Worm (Caenorhabditis elegans) whole organism, early embryonic: ENCODE data around the gene zip-11.

Source experiments
- B0310.2 ChIP-seq: sonication (generic microtip); optimal IDR thresholded peaks from 2 replicates; lab custom pipeline; 2016; ENCODE audit warnings: mild to moderate bottlenecking, missing genetic modification characterization, missing compliant biosample characterization
- F13C5.2 ChIP-seq: sonication (generic microtip); optimal IDR thresholded peaks from 2 replicates; lab custom pipeline; 2017; ENCODE audit warnings: mild to moderate bottlenecking, missing genetic modification characterization, inconsistent platforms, missing compliant biosample characterization
- aly-1 ChIP-seq: sonication (generic microtip); optimal IDR thresholded peaks from 2 replicates; lab custom pipeline; 2016; ENCODE audit warnings: missing genetic modification characterization, missing compliant biosample characterization
- ama-1 ChIP-seq: fragments of 150-350 bp; optimal IDR thresholded peaks from 2 replicates; lab custom pipeline; 2014
- ceh-13 ChIP-seq: fragments of 200-800 bp; sonication (Bioruptor generic); optimal IDR thresholded peaks from 2 replicates; lab custom pipeline; 2018; ENCODE audit warnings: mild to moderate bottlenecking, missing genetic modification characterization, missing compliant biosample characterization
- ceh-36 ChIP-seq: sonication (generic microtip); optimal IDR thresholded peaks from 2 replicates; lab custom pipeline; 2016; ENCODE audit warnings: missing genetic modification characterization, inconsistent platforms, missing compliant biosample characterization
- ets-7 ChIP-seq: sonication (generic microtip); optimal IDR thresholded peaks from 2 replicates; lab custom pipeline; 2016; ENCODE audit warnings: missing genotype, missing genetic modification characterization, missing compliant biosample characterization
- flt-1 ChIP-seq: fragments of 200-800 bp; sonication (Bioruptor generic); IDR thresholded peaks from 2 replicates; pipeline ENCODE4 v1.3.6; 2022; ENCODE audit warnings: missing genetic modification characterization, missing compliant biosample characterization
- hmbx-1 ChIP-seq: sonication (generic microtip); optimal IDR thresholded peaks from 2 replicates; lab custom pipeline; 2016; ENCODE audit warnings: mild to moderate bottlenecking, missing genetic modification characterization, missing compliant biosample characterization
- hmg-4 ChIP-seq: fragments of 200-800 bp; sonication (Bioruptor generic); optimal IDR thresholded peaks from 2 replicates; lab custom pipeline; 2018; ENCODE audit warnings: mild to moderate bottlenecking, missing genetic modification characterization, missing compliant biosample characterization
- hnd-1 ChIP-seq: sonication (generic microtip); optimal IDR thresholded peaks from 2 replicates; lab custom pipeline; 2016; ENCODE audit warnings: missing genetic modification characterization, missing compliant biosample characterization
- pes-1 ChIP-seq: fragments of 200-800 bp; sonication (Bioruptor generic); IDR thresholded peaks from 2 replicates; pipeline ENCODE4 v1.3.6; 2022; ENCODE audit warnings: missing genetic modification reagents, missing genetic modification characterization, missing compliant biosample characterization
- scrt-1 ChIP-seq: fragments of 200-800 bp; sonication (Bioruptor generic); IDR thresholded peaks from 2 replicates; pipeline ENCODE4 v1.3.6; 2022; ENCODE audit warnings: missing genetic modification characterization, missing compliant biosample characterization
- sea-1 ChIP-seq: fragments of 200-800 bp; sonication (Bioruptor generic); conservative IDR thresholded peaks from 2 replicates; pipeline ENCODE4 v1.3.6; 2022; ENCODE audit warnings: missing genetic modification characterization, missing compliant biosample characterization
- tbx-11 ChIP-seq: fragments of 200-800 bp; sonication (Bioruptor generic); IDR thresholded peaks from 2 replicates; pipeline ENCODE4 v1.3.6; 2022; ENCODE audit warnings: missing genetic modification characterization, missing compliant biosample characterization
- tbx-37 ChIP-seq: fragments of 200-800 bp; sonication (Bioruptor generic); conservative IDR thresholded peaks from 2 replicates; pipeline ENCODE4 v1.3.6; 2022; ENCODE audit warnings: missing genetic modification reagents, missing genetic modification characterization, missing compliant biosample characterization
- tra-4 ChIP-seq: sonication (generic microtip); optimal IDR thresholded peaks from 2 replicates; lab custom pipeline; 2017; ENCODE audit warnings: missing genetic modification characterization, missing compliant biosample characterization

zip-11 gene

DNA sequence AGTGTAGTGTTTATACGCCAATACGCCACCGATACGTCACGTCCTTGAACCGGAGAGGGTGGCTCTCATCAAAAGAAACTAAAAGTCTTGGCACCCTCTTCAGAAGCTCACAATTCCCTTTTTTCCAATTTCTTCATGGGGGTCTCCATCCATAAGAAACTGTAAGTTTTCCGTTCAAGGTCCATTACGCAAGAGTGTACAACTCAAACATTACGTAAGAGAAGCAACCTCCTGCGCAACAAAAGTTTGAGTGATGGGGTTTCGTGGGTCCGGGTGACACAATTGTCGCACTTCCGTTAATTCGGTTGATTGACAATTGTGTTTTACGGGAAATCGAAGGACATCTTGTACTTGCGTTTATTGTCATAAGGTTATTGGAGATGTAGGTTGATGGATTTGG lies 32.3 kb upstream of the zip-11 start:
- TF ChIP-seq sea-1 (no peak), pes-1 (GFP tag; lab: Robert Waterston, UW) (peak; percentile 41; the same call in 1 of the 2 replicates), hmbx-1 (no peak), ceh-36 (tag; lab: Kevin White, UChicago) (no peak), tbx-37 (GFP tag; lab: Robert Waterston, UW) (no peak), ets-7 (tag; lab: Kevin White, UChicago) (no peak), hmg-4 (GFP tag; lab: Kevin White, UChicago) (no peak)

DNA sequence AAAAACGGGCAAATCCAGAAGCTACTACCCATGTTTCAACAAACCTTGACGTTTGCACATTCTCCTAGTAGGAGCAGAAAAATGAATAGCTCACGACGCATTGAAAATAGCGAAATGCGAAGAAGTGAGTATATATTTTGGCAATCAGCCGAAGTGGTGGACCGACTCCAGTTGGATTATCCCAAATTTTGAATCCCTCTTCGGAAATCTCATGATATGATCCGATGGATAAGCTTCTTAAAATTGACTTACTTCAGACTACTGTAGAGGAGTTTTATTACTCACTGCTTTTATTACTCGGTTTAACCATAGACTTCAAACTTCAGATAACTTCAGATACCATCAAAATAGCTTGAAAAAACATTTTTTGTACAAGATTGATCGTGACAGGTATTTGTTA lies 21.8 kb upstream of the zip-11 start, which contains the start of gene gcy-23:
TSS of gene gcy-23 (minus strand) at position 101 of the 400 bp plus-strand sequence.
- TF ChIP-seq aly-1 (tag; lab: Kevin White, UChicago) (no peak), pes-1 (GFP tag; lab: Robert Waterston, UW) (no peak), tra-4 (tag; lab: Kevin White, UChicago) (no peak), hmbx-1 (no peak), hmg-4 (GFP tag; lab: Kevin White, UChicago) (no peak), ceh-36 (tag; lab: Kevin White, UChicago) (no peak), scrt-1 (GFP tag; lab: Robert Waterston, UW) (no peak), sea-1 (no peak), ceh-13 (no peak), flt-1 (GFP tag; lab: Robert Waterston, UW) (no peak), tbx-37 (GFP tag; lab: Robert Waterston, UW) (no peak), tbx-11 (GFP tag; lab: Robert Waterston, UW) (no peak)

- no peak for TF ChIP-seq aly-1 (tag; lab: Kevin White, UChicago)
- TF ChIP-seq pes-1 (GFP tag; lab: Robert Waterston, UW): no peak
- TF ChIP-seq hmg-4 (GFP tag; lab: Kevin White, UChicago): no peak
- TF ChIP-seq hnd-1: no peak
- TF ChIP-seq B0310.2 (tag; lab: Kevin White, UChicago): no peak
- TF ChIP-seq tra-4 (tag; lab: Kevin White, UChicago): no peak
- TF ChIP-seq ceh-13: no peak
- TF ChIP-seq ama-1 (lab: Kevin White, UChicago): no peak
- TF ChIP-seq F13C5.2 (tag; lab: Kevin White, UChicago): no peak
- no peak for TF ChIP-seq tbx-37 (GFP tag; lab: Robert Waterston, UW)
- TF ChIP-seq hmbx-1: no peak
- no peak for TF ChIP-seq scrt-1 (GFP tag; lab: Robert Waterston, UW)
- TF ChIP-seq flt-1 (GFP tag; lab: Robert Waterston, UW): no peak
- TF ChIP-seq ceh-36 (tag; lab: Kevin White, UChicago): no peak
- TF ChIP-seq tbx-11 (GFP tag; lab: Robert Waterston, UW): no peak
- TF ChIP-seq sea-1: no peak
Measured at ce11 chrIV:3291977-3292561, 19.0 kb upstream of the zip-11 start, which contains the start of gene W08E12.8. Gene W08E12.8 (plus strand): TSS chrIV:3292371.

DNA sequence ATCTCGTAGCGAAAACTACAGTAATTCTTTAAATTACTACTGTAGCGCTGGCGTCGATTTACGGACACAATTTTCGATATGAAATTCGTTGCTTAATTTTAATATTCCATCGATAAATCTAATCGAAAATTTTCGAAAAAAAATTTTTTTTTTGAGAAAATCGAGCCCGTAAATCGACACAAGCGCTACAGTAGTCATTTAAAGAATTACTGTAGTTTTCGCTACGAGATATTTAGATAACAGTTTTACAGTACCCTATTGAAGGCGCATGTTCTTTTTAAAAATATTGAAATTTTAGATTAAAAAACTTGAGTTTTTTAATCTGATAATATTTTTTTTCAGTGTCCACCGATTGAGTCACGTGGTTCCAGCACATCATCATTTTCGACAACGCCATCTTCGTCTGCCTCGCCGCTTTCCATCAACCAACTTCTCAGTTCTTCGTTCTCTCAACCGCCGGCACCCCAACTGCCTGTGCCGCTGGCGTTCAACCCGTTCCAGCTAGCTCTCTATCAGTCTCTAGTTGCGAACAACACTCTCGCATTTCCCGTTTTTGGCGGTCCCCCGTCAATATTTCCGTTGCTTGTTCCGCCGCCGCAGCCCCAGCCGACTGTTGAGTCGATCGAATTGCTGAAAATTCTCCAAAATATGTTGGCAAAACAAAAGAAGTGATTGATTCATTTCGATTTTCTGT lies 17.1 kb upstream of the zip-11 start:
- no peak for TF ChIP-seq pes-1 (GFP tag; lab: Robert Waterston, UW)
- no peak for TF ChIP-seq hnd-1
- no peak for TF ChIP-seq ceh-36 (tag; lab: Kevin White, UChicago)
- no peak for TF ChIP-seq hmg-4 (GFP tag; lab: Kevin White, UChicago)
- TF ChIP-seq F13C5.2 (tag; lab: Kevin White, UChicago): no peak
- no peak for TF ChIP-seq flt-1 (GFP tag; lab: Robert Waterston, UW)
- TF ChIP-seq ets-7 (tag; lab: Kevin White, UChicago): no peak
- no peak for TF ChIP-seq sea-1
- TF ChIP-seq ama-1 (lab: Kevin White, UChicago): no peak
- TF ChIP-seq ceh-13: no peak
- TF ChIP-seq hmbx-1: no peak
- no peak for TF ChIP-seq tbx-11 (GFP tag; lab: Robert Waterston, UW)
- no peak for TF ChIP-seq tbx-37 (GFP tag; lab: Robert Waterston, UW)
- no peak for TF ChIP-seq aly-1 (tag; lab: Kevin White, UChicago)
- TF ChIP-seq tra-4 (tag; lab: Kevin White, UChicago): no peak
- no peak for TF ChIP-seq scrt-1 (GFP tag; lab: Robert Waterston, UW)
- TF ChIP-seq B0310.2 (tag; lab: Kevin White, UChicago): no peak

DNA sequence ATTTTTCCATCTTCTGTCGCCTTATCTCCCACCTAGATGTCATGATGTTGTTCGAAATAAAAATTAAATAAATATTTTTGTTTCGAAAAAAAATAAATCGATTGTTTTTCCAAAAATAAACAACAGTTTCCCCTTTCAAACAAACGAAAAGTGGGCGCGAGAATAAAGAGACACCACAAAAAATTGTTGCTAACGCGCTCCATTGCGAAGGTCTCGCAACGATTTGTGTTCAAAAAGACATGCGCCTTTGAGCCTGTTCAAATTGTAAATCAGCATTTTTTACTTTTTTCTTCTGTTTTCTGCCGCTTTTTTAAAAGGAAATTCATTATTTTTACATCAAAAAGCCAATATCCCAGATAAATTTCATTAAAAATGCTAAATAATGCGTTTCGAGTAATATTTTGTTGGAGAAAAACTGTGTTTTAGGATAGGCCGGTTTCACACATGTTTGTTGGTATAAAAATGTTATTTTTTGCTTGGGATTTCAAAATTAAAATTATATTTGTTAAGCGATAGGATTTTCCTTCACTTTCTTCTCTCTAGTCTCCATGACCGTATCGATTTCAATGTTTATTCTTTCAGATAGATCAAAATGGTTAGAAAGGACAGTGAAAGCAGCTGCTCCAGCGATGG lies 16.4 kb upstream of the zip-11 start, which contains the start of gene W08E12.7:
TSS of gene W08E12.7 (plus strand) at position 583 of the 633 bp plus-strand sequence.
- TF ChIP-seq hmg-4 (GFP tag; lab: Kevin White, UChicago) (peak; percentile 23), hnd-1 (peak; percentile 16), ets-7 (tag; lab: Kevin White, UChicago) (no peak), scrt-1 (GFP tag; lab: Robert Waterston, UW) (peak; percentile 65), aly-1 (tag; lab: Kevin White, UChicago) (no peak), flt-1 (GFP tag; lab: Robert Waterston, UW) (peak; percentile 20; the same call in 1 of the 2 replicates), ceh-36 (tag; lab: Kevin White, UChicago) (no peak), hmbx-1 (no peak), B0310.2 (tag; lab: Kevin White, UChicago) (no peak), pes-1 (GFP tag; lab: Robert Waterston, UW) (peak; percentile 74), ceh-13 (peak; percentile 20), tbx-37 (GFP tag; lab: Robert Waterston, UW) (0 out of 2 replicates have a peak, but pooled peaks have one; percentile 19), F13C5.2 (tag; lab: Kevin White, UChicago) (peak; percentile 83), ama-1 (lab: Kevin White, UChicago) (no peak), sea-1 (peak; percentile 38; the same call in 1 of the 2 replicates), tra-4 (tag; lab: Kevin White, UChicago) (no peak), tbx-11 (GFP tag; lab: Robert Waterston, UW) (peak; percentile 64; the same call in 1 of the 2 replicates)
